Fruit fly (Drosophila melanogaster) whole organism, embryonic: ENCODE results near the gene HDAC6.

ENCODE experiments used
- Aef1 ChIP-seq: fragments of 200-800 bp; sonication (Bioruptor generic); IDR thresholded peaks from 3 replicates; pipeline ENCODE4 v1.3.6; 2022; ENCODE audit warnings: missing biosample characterization, missing genetic modification characterization
- Awh ChIP-seq: fragments of 200-800 bp; sonication (Bioruptor generic); IDR thresholded peaks from 2 replicates; pipeline ENCODE4, ENCODE4 v1.3.6; 2022; ENCODE audit warnings: missing biosample characterization, missing genetic modification characterization
- CG10543 ChIP-seq: fragments of 200-800 bp; sonication (Bioruptor generic); optimal IDR thresholded peaks from 3 replicates; lab custom pipeline; 2017; ENCODE audit warnings: missing biosample characterization, mild to moderate bottlenecking, missing genetic modification characterization, moderate library complexity
- CG10565 ChIP-seq: fragments of 200-800 bp; sonication (Bioruptor generic); optimal IDR thresholded peaks from 3 replicates; lab custom pipeline; 2016; ENCODE audit warnings: missing biosample characterization, mild to moderate bottlenecking, missing genetic modification characterization
- CG10654 ChIP-seq: fragments of 200-800 bp; sonication (Bioruptor generic); optimal IDR thresholded peaks from 2 replicates; lab custom pipeline; 2016; ENCODE audit warnings: missing biosample characterization, missing genetic modification characterization
- CG12071 ChIP-seq: fragments of 200-800 bp; sonication (Bioruptor generic); optimal IDR thresholded peaks from 3 replicates; lab custom pipeline; 2018; ENCODE audit warnings: missing biosample characterization, mild to moderate bottlenecking, missing genetic modification characterization
- CG1233 ChIP-seq: fragments of 200-800 bp; sonication (Bioruptor generic); optimal IDR thresholded peaks from 4 replicates; lab custom pipeline; 2018; ENCODE audit warnings: missing biosample characterization, mild to moderate bottlenecking, missing genetic modification characterization
- CG13296 ChIP-seq: fragments of 200-800 bp; sonication (Bioruptor generic); optimal IDR thresholded peaks from 3 replicates; lab custom pipeline; 2018; ENCODE audit warnings: missing biosample characterization, mild to moderate bottlenecking, missing genetic modification characterization
- CG14710 ChIP-seq: fragments of 200-800 bp; sonication (Bioruptor generic); optimal IDR thresholded peaks from 3 replicates; lab custom pipeline; 2019; ENCODE audit warnings: missing biosample characterization, mild to moderate bottlenecking, missing genetic modification characterization, moderate library complexity
- CG14860 ChIP-seq: fragments of 200-800 bp; sonication (Bioruptor generic); IDR thresholded peaks from 3 replicates; pipeline ENCODE4 v1.3.6; 2022; ENCODE audit warnings: missing biosample characterization, missing genetic modification characterization; ENCODE audit not compliant: partially characterized antibody
- CG15011 ChIP-seq: fragments of 200-800 bp; sonication (Bioruptor generic); optimal IDR thresholded peaks from 3 replicates; lab custom pipeline; 2018; ENCODE audit warnings: missing biosample characterization, mild to moderate bottlenecking, missing genetic modification characterization
- CG16863 ChIP-seq: fragments of 200-800 bp; sonication (Bioruptor generic); optimal IDR thresholded peaks from 3 replicates; lab custom pipeline; 2016; ENCODE audit warnings: missing biosample characterization, missing genetic modification characterization
- CG17359 ChIP-seq: fragments of 200-800 bp; sonication (Bioruptor generic); optimal IDR thresholded peaks from 3 replicates; lab custom pipeline; 2018; ENCODE audit warnings: missing biosample characterization, mild to moderate bottlenecking, missing genetic modification characterization, moderate library complexity
- CG1792 ChIP-seq: fragments of 200-800 bp; sonication (Bioruptor generic); optimal IDR thresholded peaks from 2 replicates; lab custom pipeline; 2016; ENCODE audit warnings: missing biosample characterization, missing genetic modification characterization
- CG18262 ChIP-seq: fragments of 200-800 bp; optimal IDR thresholded peaks from 3 replicates; lab custom pipeline; 2019; ENCODE audit warnings: missing biosample characterization, mild to moderate bottlenecking, missing genetic modification characterization, moderate library complexity
- CG30403 ChIP-seq: fragments of 200-800 bp; sonication (Bioruptor generic); optimal IDR thresholded peaks from 3 replicates; lab custom pipeline; 2016; ENCODE audit warnings: missing biosample characterization, missing genetic modification characterization
- CG31388 ChIP-seq: fragments of 200-800 bp; sonication (Bioruptor generic); optimal IDR thresholded peaks from 2 replicates; lab custom pipeline; 2016; ENCODE audit warnings: missing biosample characterization, missing genetic modification characterization
- CG3995 ChIP-seq: fragments of 200-800 bp; sonication (Bioruptor generic); optimal IDR thresholded peaks from 3 replicates; lab custom pipeline; 2016; ENCODE audit warnings: missing biosample characterization, missing genetic modification characterization
- CG4328 ChIP-seq: fragments of 200-800 bp; sonication (Bioruptor generic); optimal IDR thresholded peaks from 3 replicates; lab custom pipeline; 2017; ENCODE audit warnings: missing biosample characterization, missing genetic modification reagents, missing genetic modification characterization
- CG4730 ChIP-seq: fragments of 200-800 bp; sonication (Bioruptor generic); IDR thresholded peaks from 2 replicates; pipeline ENCODE4 v1.3.6; 2022; ENCODE audit warnings: missing biosample characterization, missing genetic modification characterization
- CG4820 ChIP-seq: fragments of 200-800 bp; sonication (Bioruptor generic); optimal IDR thresholded peaks from 3 replicates; lab custom pipeline; 2016; ENCODE audit warnings: missing biosample characterization, missing genetic modification characterization
- CG6654 ChIP-seq: fragments of 200-800 bp; sonication (Bioruptor generic); optimal IDR thresholded peaks from 2 replicates; lab custom pipeline; 2017; ENCODE audit warnings: missing biosample characterization, mild to moderate bottlenecking, missing genetic modification characterization
- CG7745 ChIP-seq: fragments of 200-800 bp; sonication (Bioruptor generic); optimal IDR thresholded peaks from 2 replicates; lab custom pipeline; 2018; ENCODE audit warnings: missing biosample characterization, mild to moderate bottlenecking, missing genetic modification characterization, moderate library complexity
- CG8359 ChIP-seq: fragments of 200-800 bp; sonication (Bioruptor generic); optimal IDR thresholded peaks from 2 replicates; lab custom pipeline; 2017; ENCODE audit warnings: missing biosample characterization, mild to moderate bottlenecking, missing genetic modification characterization, borderline replicate concordance
- CG8765 ChIP-seq: fragments of 200-800 bp; sonication (Bioruptor generic); IDR thresholded peaks from 2 replicates; pipeline ENCODE4 v1.3.6; 2022; ENCODE audit warnings: missing biosample characterization, missing genetic modification characterization
- CG9797 ChIP-seq: fragments of 200-800 bp; sonication (Bioruptor generic); optimal IDR thresholded peaks from 3 replicates; lab custom pipeline; 2018; ENCODE audit warnings: missing biosample characterization, mild to moderate bottlenecking, missing genetic modification characterization
- Camta ChIP-seq: fragments of 200-800 bp; sonication (Bioruptor generic); optimal IDR thresholded peaks from 2 replicates; lab custom pipeline; 2016; ENCODE audit warnings: missing biosample characterization, missing genetic modification characterization
- CkIIα-i1 ChIP-seq: fragments of 200-800 bp; sonication (Bioruptor generic); IDR thresholded peaks from 2 replicates; pipeline ENCODE4 v1.3.6; 2022; ENCODE audit warnings: missing biosample characterization, missing genetic modification characterization
- D19B ChIP-seq: fragments of 200-800 bp; sonication (Bioruptor generic); optimal IDR thresholded peaks from 2 replicates; lab custom pipeline; 2017; ENCODE audit warnings: missing biosample characterization, mild to moderate bottlenecking, missing genetic modification characterization
- Dad ChIP-seq: fragments of 200-800 bp; sonication (Bioruptor generic); optimal IDR thresholded peaks from 3 replicates; lab custom pipeline; 2016; ENCODE audit warnings: missing biosample characterization, missing genetic modification characterization
- Eip74EF ChIP-seq, 2 experiments: fragments of 200-800 bp in 1 of 2; fragments of >200 bp in 1 of 2; sonication (Bioruptor generic) in 1 of 2; optimal IDR thresholded peaks; 2 replicates each; lab custom pipeline; 2017 to 2019; ENCODE audit warnings: missing biosample characterization in 2 of 2, missing genetic modification characterization in 2 of 2, mild to moderate bottlenecking in 1 of 2, moderate library complexity in 1 of 2
- Elba2 ChIP-seq: fragments of 200-800 bp; sonication (Bioruptor generic); optimal IDR thresholded peaks from 3 replicates; lab custom pipeline; 2016; ENCODE audit warnings: missing biosample characterization, missing genetic modification characterization
- HHEX ChIP-seq: fragments of 200-800 bp; sonication (Bioruptor generic); optimal IDR thresholded peaks from 3 replicates; lab custom pipeline; 2017; ENCODE audit warnings: missing biosample characterization, mild to moderate bottlenecking, missing genetic modification characterization, missing genetic modification reagents
- HLH4C ChIP-seq: fragments of 200-800 bp; sonication (Bioruptor generic); IDR thresholded peaks from 3 replicates; pipeline ENCODE4 v1.3.6; 2022; ENCODE audit warnings: missing biosample characterization, missing genetic modification characterization; ENCODE audit not compliant: partially characterized antibody
- Hey ChIP-seq: fragments of 200-800 bp; sonication (Bioruptor generic); optimal IDR thresholded peaks from 3 replicates; lab custom pipeline; 2018; ENCODE audit warnings: missing biosample characterization, mild to moderate bottlenecking, missing genetic modification characterization
- Hr39 ChIP-seq: fragments of >200 bp; optimal IDR thresholded peaks from 2 replicates; lab custom pipeline; 2017
- Lpt ChIP-seq: fragments of >200 bp; optimal IDR thresholded peaks from 2 replicates; lab custom pipeline; 2018; ENCODE audit warnings: missing biosample characterization, missing genetic modification characterization
- Myb ChIP-seq: fragments of 200-800 bp; sonication (Bioruptor generic); optimal IDR thresholded peaks from 2 replicates; lab custom pipeline; 2016; ENCODE audit warnings: missing biosample characterization, missing genetic modification characterization
- PHDP ChIP-seq: fragments of 200-800 bp; sonication (Bioruptor generic); optimal IDR thresholded peaks from 3 replicates; lab custom pipeline; 2018; ENCODE audit warnings: missing biosample characterization, mild to moderate bottlenecking, missing genetic modification characterization, moderate library complexity
- TFAM ChIP-seq: fragments of 200-800 bp; sonication (Bioruptor generic); optimal IDR thresholded peaks from 2 replicates; lab custom pipeline; 2017; ENCODE audit warnings: missing biosample characterization, missing genetic modification characterization, inconsistent platforms
- Tbp ChIP-seq: fragments of >200 bp; optimal IDR thresholded peaks from 2 replicates; lab custom pipeline; 2018; ENCODE audit warnings: missing biosample characterization, missing genetic modification characterization
- Xbp1 ChIP-seq: fragments of 200-800 bp; sonication (Bioruptor generic); optimal IDR thresholded peaks from 3 replicates; lab custom pipeline; 2016; ENCODE audit warnings: missing biosample characterization, mild to moderate bottlenecking, missing genetic modification characterization
- ara ChIP-seq: fragments of 200-800 bp; sonication (Bioruptor generic); IDR thresholded peaks from 2 replicates; pipeline ENCODE4 v1.3.6; 2022; ENCODE audit warnings: missing biosample characterization, missing genetic modification characterization
- az2 ChIP-seq: fragments of 200-800 bp; sonication (Bioruptor generic); optimal IDR thresholded peaks from 3 replicates; lab custom pipeline; 2016; ENCODE audit warnings: missing biosample characterization, missing genetic modification characterization
- bsh ChIP-seq, 2 experiments: fragments of 200-800 bp; sonication (Bioruptor generic); optimal IDR thresholded peaks; 2 replicates each; lab custom pipeline; 2017 to 2018; ENCODE audit warnings: mild to moderate bottlenecking in 2 of 2, missing biosample characterization in 2 of 2, missing genetic modification characterization in 2 of 2, moderate library complexity in 1 of 2
- crc ChIP-seq: fragments of 200-800 bp; sonication (Bioruptor generic); optimal IDR thresholded peaks from 2 replicates; lab custom pipeline; 2016; ENCODE audit warnings: missing biosample characterization, missing genetic modification characterization
- gem ChIP-seq: fragments of 200-800 bp; sonication (Bioruptor generic); optimal IDR thresholded peaks from 2 replicates; lab custom pipeline; 2019; ENCODE audit warnings: missing biosample characterization, mild to moderate bottlenecking, missing genetic modification characterization, moderate library complexity
- hb ChIP-seq: fragments of 200-800 bp; sonication (Bioruptor generic); IDR thresholded peaks from 3 replicates; pipeline ENCODE4 v1.3.6; 2022; ENCODE audit warnings: missing biosample characterization, missing genetic modification characterization; ENCODE audit not compliant: partially characterized antibody
- jumu ChIP-seq: fragments of 200-800 bp; sonication (Bioruptor generic); optimal IDR thresholded peaks from 3 replicates; lab custom pipeline; 2016; ENCODE audit warnings: missing biosample characterization, missing genetic modification characterization
- pros ChIP-seq: fragments of 200-800 bp; sonication (Bioruptor generic); optimal IDR thresholded peaks from 3 replicates; lab custom pipeline; 2019; ENCODE audit warnings: missing biosample characterization, mild to moderate bottlenecking, missing genetic modification characterization, moderate library complexity
- tap ChIP-seq: fragments of 200-800 bp; optimal IDR thresholded peaks from 3 replicates; lab custom pipeline; 2019; ENCODE audit warnings: missing biosample characterization, mild to moderate bottlenecking, missing genetic modification characterization, moderate library complexity
- tx ChIP-seq: fragments of 200-800 bp; sonication (Bioruptor generic); optimal IDR thresholded peaks from 2 replicates; lab custom pipeline; 2016; ENCODE audit warnings: missing biosample characterization, missing genetic modification characterization

The HDAC6 gene

DNA sequence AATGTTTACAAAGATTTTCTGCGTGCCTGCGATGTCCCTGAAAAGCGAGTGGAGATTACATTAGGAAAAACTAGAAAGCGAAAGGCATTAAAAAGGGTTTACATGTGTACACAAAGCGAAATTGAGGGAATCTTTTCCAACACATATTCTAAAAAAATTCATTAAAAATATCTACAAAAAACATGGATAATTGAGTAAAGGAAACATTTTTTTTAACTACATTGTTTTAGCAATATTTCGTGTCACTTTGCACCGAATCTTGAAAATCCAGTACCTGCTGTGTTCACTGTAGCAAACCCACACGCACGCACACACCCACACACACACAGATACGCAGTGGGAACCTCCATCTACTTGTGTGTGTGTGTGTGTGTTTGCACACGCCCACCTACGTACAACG is 28.9 kb upstream of the HDAC6 start (continued):
- TF ChIP-seq TFAM (GFP tag; lab: Kevin White, UChicago): no peak
- TF ChIP-seq gem (tag; lab: Kevin White, UChicago): peak; percentile 47
- no peak for TF ChIP-seq CG8359 (GFP tag; lab: Kevin White, UChicago)
- TF ChIP-seq Awh: no peak
- no peak for TF ChIP-seq CG18262 (tag; lab: Kevin White, UChicago)
- no peak for TF ChIP-seq az2 (GFP tag; lab: Kevin White, UChicago)
- no peak for TF ChIP-seq CG8765 (GFP tag; lab: Robert Waterston, UW)
- no peak for TF ChIP-seq Hey (tag; lab: Kevin White, UChicago)
- no peak for TF ChIP-seq Hr39
- no peak for TF ChIP-seq CG14860 (GFP tag; lab: Robert Waterston, UW)
- no peak for TF ChIP-seq CG4328 (GFP tag; lab: Kevin White, UChicago)
- no peak for TF ChIP-seq pros (GFP tag; lab: Kevin White, UChicago)
- no peak for TF ChIP-seq Tbp
- TF ChIP-seq CG4730: 0 out of 2 replicates have a peak, but pooled peaks have one; percentile 12
- no peak for TF ChIP-seq CG10654 (GFP tag; lab: Kevin White, UChicago)
- no peak for TF ChIP-seq CG3995 (GFP tag; lab: Kevin White, UChicago)
- no peak for TF ChIP-seq CG12071 (GFP tag; lab: Kevin White, UChicago)
- TF ChIP-seq hb (GFP tag; lab: Robert Waterston, UW): no peak
- no peak for TF ChIP-seq CG10565 (GFP tag; lab: Kevin White, UChicago)
- no peak for TF ChIP-seq jumu
- TF ChIP-seq CG16863 (GFP tag; lab: Kevin White, UChicago): no peak
- TF ChIP-seq CG4820 (GFP tag; lab: Kevin White, UChicago): no peak
- no peak for TF ChIP-seq Elba2 (GFP tag; lab: Kevin White, UChicago)
- TF ChIP-seq D19B (GFP tag; lab: Kevin White, UChicago): no peak
- TF ChIP-seq CG1792 (GFP tag; lab: Kevin White, UChicago): no peak
- no peak for TF ChIP-seq Camta (GFP tag; lab: Kevin White, UChicago)
- TF ChIP-seq tap (tag; lab: Kevin White, UChicago): no peak
- no peak for TF ChIP-seq CG7745 (tag; lab: Kevin White, UChicago)
- no peak for TF ChIP-seq Xbp1 (GFP tag; lab: Kevin White, UChicago)
- no peak for TF ChIP-seq crc (GFP tag; lab: Kevin White, UChicago)
- no peak for TF ChIP-seq CkIIα-i1
- TF ChIP-seq CG30403 (GFP tag; lab: Kevin White, UChicago): peak; percentile 17
- TF ChIP-seq CG1233 (GFP tag; lab: Kevin White, UChicago): no peak
- no peak for TF ChIP-seq CG31388 (GFP tag; lab: Kevin White, UChicago)
- 0 out of 3 replicates have a peak, but pooled peaks have one; percentile 23 for TF ChIP-seq Aef1 (GFP tag; lab: Robert Waterston, UW)
- no peak for TF ChIP-seq CG10543
- no peak for TF ChIP-seq CG14710
- TF ChIP-seq Lpt (GFP tag; lab: Kevin White, UChicago): no peak
- TF ChIP-seq Dad (GFP tag; lab: Kevin White, UChicago): no peak
- no peak for TF ChIP-seq HLH4C (GFP tag; lab: Robert Waterston, UW)
- TF ChIP-seq CG15011 (GFP tag; lab: Kevin White, UChicago): no peak
- no peak for TF ChIP-seq Eip74EF (GFP tag; optimal IDR thresholded peaks at IDR 0.05; lab: Kevin White, UChicago)
- peak; percentile 9 for TF ChIP-seq CG17359 (tag; lab: Kevin White, UChicago)
- no peak for TF ChIP-seq tx (GFP tag; lab: Kevin White, UChicago)
- TF ChIP-seq HHEX (GFP tag; lab: Kevin White, UChicago): no peak
- TF ChIP-seq Myb (GFP tag; lab: Kevin White, UChicago): no peak
- no peak for TF ChIP-seq bsh (GFP tag; optimal IDR thresholded peaks at IDR 0.05; lab: Kevin White, UChicago)
- TF ChIP-seq CG6654: no peak
- TF ChIP-seq CG9797: no peak
- TF ChIP-seq CG13296: no peak
- TF ChIP-seq ara: no peak
- peak; percentile 26 for TF ChIP-seq PHDP
